Fruit fly (Drosophila melanogaster) whole organism, pupa: ENCODE measurements around the gene CG12105.
A peak's percentile ranks its signal among the peaks of the same experiment; 100 is the strongest.

Experiments used
- CG10348 ChIP-seq: fragments of 200-800 bp; sonication (Bioruptor generic); IDR thresholded peaks from 2 replicates; pipeline ENCODE4 v1.3.6; 2022; ENCODE audit warnings: missing biosample characterization, missing genetic modification characterization
- CG12605 ChIP-seq: fragments of 200-800 bp; sonication (Bioruptor generic); IDR thresholded peaks from 2 replicates; pipeline ENCODE4 v1.3.6; 2022; ENCODE audit warnings: missing biosample characterization, missing genetic modification characterization
- CG13204 ChIP-seq: fragments of 200-800 bp; sonication (Bioruptor generic); optimal IDR thresholded peaks from 2 replicates; lab custom pipeline; 2018; ENCODE audit warnings: missing biosample characterization, mild to moderate bottlenecking, missing genetic modification characterization, moderate library complexity
- CG14655 ChIP-seq: fragments of 200-800 bp; sonication (Bioruptor generic); optimal IDR thresholded peaks from 3 replicates; lab custom pipeline; 2017; ENCODE audit warnings: mild to moderate bottlenecking, missing biosample characterization, missing genetic modification reagents, missing genetic modification characterization
- CG15710 ChIP-seq: fragments of 200-800 bp; sonication (Bioruptor generic); optimal IDR thresholded peaks from 2 replicates; lab custom pipeline; 2018; ENCODE audit warnings: missing biosample characterization, mild to moderate bottlenecking, missing genetic modification characterization, moderate library complexity
- CG17806 ChIP-seq: fragments of 200-800 bp; sonication (Bioruptor generic); optimal IDR thresholded peaks from 2 replicates; lab custom pipeline; 2018; ENCODE audit warnings: missing biosample characterization, mild to moderate bottlenecking, missing genetic modification characterization, moderate library complexity
- CG32121 ChIP-seq: fragments of 200-800 bp; sonication (Bioruptor generic); IDR thresholded peaks from 2 replicates; pipeline ENCODE4 v1.3.6; 2022; ENCODE audit warnings: missing biosample characterization, missing genetic modification characterization
- CG34367 ChIP-seq: fragments of 200-800 bp; sonication (Bioruptor generic); optimal IDR thresholded peaks from 2 replicates; lab custom pipeline; 2018; ENCODE audit warnings: missing biosample characterization, mild to moderate bottlenecking, missing genetic modification characterization
- CG4496 ChIP-seq: fragments of 200-800 bp; sonication (Bioruptor generic); IDR thresholded peaks from 3 replicates; pipeline ENCODE4 v1.3.6; 2022; ENCODE audit warnings: missing biosample characterization, missing genetic modification characterization
- CG8159 ChIP-seq: fragments of 200-800 bp; sonication (Bioruptor generic); optimal IDR thresholded peaks from 3 replicates; lab custom pipeline; 2018; ENCODE audit warnings: missing biosample characterization, mild to moderate bottlenecking, missing genetic modification characterization, moderate library complexity
- CG8301 ChIP-seq: fragments of 200-800 bp; sonication (Bioruptor generic); optimal IDR thresholded peaks from 2 replicates; lab custom pipeline; 2018; ENCODE audit warnings: missing biosample characterization, mild to moderate bottlenecking, missing genetic modification characterization
- CG9948 ChIP-seq: fragments of 200-800 bp; sonication (Bioruptor generic); optimal IDR thresholded peaks from 2 replicates; lab custom pipeline; 2018; ENCODE audit warnings: missing biosample characterization, mild to moderate bottlenecking, missing genetic modification characterization, moderate library complexity
- D1 ChIP-seq: fragments of 200-800 bp; sonication (Bioruptor generic); optimal IDR thresholded peaks from 2 replicates; lab custom pipeline; 2018; ENCODE audit warnings: missing biosample characterization, mild to moderate bottlenecking, missing genetic modification characterization, moderate library complexity
- EcR ChIP-seq: fragments of 200-800 bp; sonication (Bioruptor generic); optimal IDR thresholded peaks from 3 replicates; lab custom pipeline; 2019; ENCODE audit warnings: missing biosample characterization, missing genetic modification characterization, mild to moderate bottlenecking, moderate library complexity, missing genetic modification reagents
- Ets98B ChIP-seq: fragments of 200-800 bp; sonication (Bioruptor generic); IDR thresholded peaks from 2 replicates; pipeline ENCODE4 v1.3.6; 2022; ENCODE audit warnings: missing biosample characterization, missing genetic modification characterization
- Pif1A ChIP-seq: fragments of 200-800 bp; sonication (Bioruptor generic); optimal IDR thresholded peaks from 3 replicates; lab custom pipeline; 2016; ENCODE audit warnings: missing biosample characterization, missing genetic modification characterization
- Pif1B ChIP-seq: fragments of 200-800 bp; sonication (Bioruptor generic); optimal IDR thresholded peaks from 3 replicates; lab custom pipeline; 2016; ENCODE audit warnings: missing biosample characterization, missing genetic modification characterization
- Snoo ChIP-seq: fragments of 200-800 bp; sonication (Bioruptor generic); optimal IDR thresholded peaks from 3 replicates; lab custom pipeline; 2017; ENCODE audit warnings: missing biosample characterization, mild to moderate bottlenecking, missing genetic modification characterization, inconsistent platforms
- fd96Ca ChIP-seq: fragments of 200-800 bp; sonication (Bioruptor generic); IDR thresholded peaks from 3 replicates; pipeline ENCODE4 v1.3.6; 2022; ENCODE audit warnings: missing biosample characterization, missing genetic modification characterization
- gl ChIP-seq: fragments of 200-800 bp; sonication (Bioruptor generic); optimal IDR thresholded peaks from 2 replicates; lab custom pipeline; 2018; ENCODE audit warnings: missing biosample characterization, mild to moderate bottlenecking, missing genetic modification characterization
- rn ChIP-seq: fragments of 200-800 bp; sonication (Bioruptor generic); IDR thresholded peaks from 2 replicates; pipeline ENCODE4 v1.3.6; 2022; ENCODE audit warnings: missing biosample characterization, missing genetic modification characterization

Gene CG12105

DNA sequence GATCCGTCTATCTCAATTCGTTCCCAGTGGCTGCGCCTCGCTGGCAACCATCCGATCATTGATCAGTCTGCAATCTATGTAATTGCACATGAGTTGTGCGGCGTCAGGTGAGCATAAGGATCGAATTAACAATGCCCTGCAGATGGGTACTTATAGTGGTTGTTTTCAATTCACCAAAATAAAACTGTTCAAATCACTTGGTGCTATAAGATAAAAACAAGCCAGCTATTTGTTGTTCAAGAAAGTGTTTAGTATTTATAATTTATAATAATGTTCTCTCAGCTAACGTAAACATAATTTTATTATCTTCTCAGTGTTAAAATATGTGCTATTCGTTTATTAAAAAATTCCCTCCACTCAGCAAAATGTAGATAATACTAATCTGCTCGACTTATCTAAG lies at the start of gene CG12105:
TSS of gene CG12105 (minus strand) at position 101 of the 400 bp plus-strand sequence.
- no peak for TF ChIP-seq CG10348 (GFP tag; lab: Robert Waterston, UW)
- no peak for TF ChIP-seq CG14655
- no peak for TF ChIP-seq fd96Ca (GFP tag; lab: Robert Waterston, UW)
- no peak for TF ChIP-seq CG13204 (GFP tag; lab: Kevin White, UChicago)
- TF ChIP-seq Pif1B (GFP tag; lab: Kevin White, UChicago) = no peak

DNA sequence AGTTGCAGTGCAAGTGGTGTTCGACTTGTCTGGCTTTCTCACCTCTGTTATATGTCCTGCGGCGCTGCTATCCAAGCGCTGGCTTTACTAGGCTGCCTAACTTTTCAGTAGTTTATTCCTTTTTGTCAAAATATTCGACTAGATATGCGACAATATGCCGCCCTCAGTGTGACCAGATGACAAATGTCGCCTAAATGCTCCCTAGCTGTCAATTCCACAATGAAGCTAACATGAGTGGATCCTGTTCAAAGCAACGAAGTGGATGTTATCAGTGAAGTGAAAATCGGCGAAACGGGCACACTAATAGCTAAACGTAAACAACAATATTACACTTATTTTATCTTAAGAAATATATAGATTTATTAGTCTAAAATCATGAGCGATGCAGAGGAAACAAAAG lies 49.3 kb upstream of the CG12105 start, which contains the start of the genes Srrm234 and CG7974:
TSS of gene Srrm234 (minus strand) at position 189 of the 400 bp plus-strand sequence.
TSS of gene CG7974 (plus strand) at position 263 of the 400 bp plus-strand sequence.
- TF ChIP-seq CG34367 = no peak
- no peak for TF ChIP-seq CG14655
- no peak for TF ChIP-seq CG15710
- TF ChIP-seq EcR = no peak
- TF ChIP-seq Pif1B (GFP tag; lab: Kevin White, UChicago) = no peak
- no peak for TF ChIP-seq CG13204 (GFP tag; lab: Kevin White, UChicago)
- no peak for TF ChIP-seq CG12605 (GFP tag; lab: Robert Waterston, UW)
- no peak for TF ChIP-seq CG9948 (tag; lab: Kevin White, UChicago)
- TF ChIP-seq CG8159 = no peak
- no peak for TF ChIP-seq Ets98B
- no peak for TF ChIP-seq Pif1A
- TF ChIP-seq CG17806 = no peak
- no peak for TF ChIP-seq CG4496 (GFP tag; lab: Robert Waterston, UW)
- TF ChIP-seq CG32121 (GFP tag; lab: Robert Waterston, UW) = no peak
- TF ChIP-seq Snoo (tag; lab: Kevin White, UChicago) = no peak
- TF ChIP-seq gl (tag; lab: Kevin White, UChicago) = no peak
- TF ChIP-seq rn (GFP tag; lab: Robert Waterston, UW) = no peak
- no peak for TF ChIP-seq fd96Ca (GFP tag; lab: Robert Waterston, UW)
- TF ChIP-seq CG10348 (GFP tag; lab: Robert Waterston, UW) = no peak
- TF ChIP-seq CG8301 (tag; lab: Kevin White, UChicago) = no peak

DNA sequence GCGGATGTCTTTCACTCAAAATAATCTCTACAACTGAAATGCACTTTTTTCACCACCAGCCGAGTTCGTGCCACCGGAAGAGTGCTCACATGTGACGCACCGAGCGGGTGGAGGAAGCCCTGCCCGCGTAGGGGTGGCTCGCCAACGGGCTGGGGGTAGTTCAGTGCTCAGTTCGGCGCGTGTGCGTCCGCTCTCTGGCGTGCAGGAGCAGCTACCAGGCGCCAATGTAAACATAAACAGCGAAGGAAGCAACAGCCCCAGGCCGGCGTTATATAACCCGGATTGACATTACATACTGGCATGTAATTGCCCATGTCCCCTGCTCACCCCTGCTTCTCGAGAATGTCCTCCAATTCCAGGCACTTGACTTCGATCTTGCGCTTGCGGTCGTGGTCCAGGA lies 48.6 kb upstream of the CG12105 start:
- TF ChIP-seq Pif1A (no peak), fd96Ca (GFP tag; lab: Robert Waterston, UW) (0 out of 3 replicates have a peak, but pooled peaks have one; percentile 17), rn (GFP tag; lab: Robert Waterston, UW) (no peak)

DNA sequence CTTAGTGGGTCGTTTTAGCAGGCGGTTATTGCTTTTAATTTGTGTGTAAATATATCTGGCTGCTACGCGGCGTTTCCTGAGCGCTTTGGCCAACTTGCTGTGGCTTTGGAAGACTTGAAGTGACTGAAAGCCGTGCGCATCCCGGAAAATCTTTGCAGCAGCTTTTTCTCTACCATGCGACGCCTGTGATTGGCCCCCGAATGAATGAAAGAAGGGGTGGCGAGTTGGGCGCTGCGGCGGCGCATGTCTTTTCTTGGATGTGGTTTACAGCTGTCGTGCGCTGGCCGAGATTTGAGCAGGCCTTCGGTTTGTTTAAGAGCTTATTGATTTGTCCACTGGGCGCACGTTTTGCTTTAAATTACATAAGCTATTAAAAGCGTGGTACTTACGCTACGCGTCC lies 47.9 kb upstream of the CG12105 start:
- TF ChIP-seq CG32121 (GFP tag; lab: Robert Waterston, UW) (no peak), rn (GFP tag; lab: Robert Waterston, UW) (no peak), CG8301 (tag; lab: Kevin White, UChicago) (no peak), gl (tag; lab: Kevin White, UChicago) (no peak), CG13204 (GFP tag; lab: Kevin White, UChicago) (no peak), CG4496 (GFP tag; lab: Robert Waterston, UW) (no peak), CG9948 (tag; lab: Kevin White, UChicago) (no peak), Snoo (tag; lab: Kevin White, UChicago) (no peak), CG14655 (no peak), D1 (tag; lab: Kevin White, UChicago) (no peak), CG10348 (GFP tag; lab: Robert Waterston, UW) (no peak), CG12605 (GFP tag; lab: Robert Waterston, UW) (no peak), fd96Ca (GFP tag; lab: Robert Waterston, UW) (no peak), EcR (no peak), Pif1B (GFP tag; lab: Kevin White, UChicago) (no peak), CG15710 (no peak), CG8159 (no peak), CG17806 (no peak), CG34367 (no peak)

DNA sequence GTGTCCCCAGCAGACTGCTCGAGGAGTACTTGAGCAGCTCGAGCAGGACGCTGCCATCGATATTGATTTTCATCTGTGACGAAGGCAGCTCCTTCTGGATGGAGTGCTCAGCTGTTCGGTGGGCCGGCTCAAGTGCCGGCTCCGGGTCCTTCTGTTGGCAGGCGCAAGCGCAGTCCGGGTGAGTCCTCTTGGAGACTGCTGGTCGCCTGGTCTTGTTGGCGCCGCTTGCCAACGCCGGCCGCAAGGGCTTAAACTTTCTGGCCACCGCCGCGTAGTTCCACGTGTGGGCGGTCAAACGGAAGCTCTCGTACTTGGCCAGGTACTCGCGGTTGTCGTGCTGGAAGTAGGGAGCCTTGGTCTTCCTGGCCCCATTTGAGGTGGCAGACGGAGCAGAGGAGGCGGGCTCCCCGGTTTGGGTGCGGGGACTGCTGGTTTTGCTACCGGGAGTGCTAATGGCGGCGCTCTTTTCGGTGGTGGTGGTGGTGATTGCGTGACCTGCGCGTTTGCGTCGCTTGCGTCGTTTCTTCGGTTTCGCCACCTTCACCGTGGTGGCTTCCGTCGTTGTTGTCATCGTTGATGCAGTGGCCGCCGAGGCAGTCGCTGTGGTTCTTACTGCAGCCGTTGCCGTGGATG lies 46.3 kb upstream of the CG12105 start:
- TF ChIP-seq CG13204 (GFP tag; lab: Kevin White, UChicago) (peak; percentile 28), CG10348 (GFP tag; lab: Robert Waterston, UW) (no peak)

DNA sequence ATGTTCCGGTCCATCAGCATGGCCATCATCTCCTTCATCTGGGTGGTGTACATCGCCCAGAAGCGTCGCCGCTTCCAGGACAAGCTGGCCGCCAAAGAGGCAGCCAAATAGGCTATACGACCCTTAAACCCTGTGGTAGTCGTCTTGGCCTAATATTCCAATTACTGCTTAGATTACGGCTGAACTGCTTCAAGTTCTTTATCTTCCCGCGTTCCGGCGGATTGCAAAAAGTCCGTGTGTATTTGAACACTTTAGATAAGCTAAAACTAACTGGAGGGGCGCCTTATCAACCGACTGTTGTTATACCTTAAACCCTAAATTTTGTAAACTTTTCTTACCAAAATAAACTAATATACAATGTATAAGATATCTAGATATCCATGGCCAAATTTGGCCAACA lies 38.2 kb upstream of the CG12105 start:
- TF ChIP-seq CG4496 (GFP tag; lab: Robert Waterston, UW) = no peak
- TF ChIP-seq CG9948 (tag; lab: Kevin White, UChicago) = no peak
- TF ChIP-seq CG34367 = no peak
- TF ChIP-seq Pif1A = no peak
- TF ChIP-seq CG14655 = no peak
- TF ChIP-seq CG10348 (GFP tag; lab: Robert Waterston, UW) = no peak
- TF ChIP-seq CG17806 = no peak
- TF ChIP-seq CG8301 (tag; lab: Kevin White, UChicago) = no peak
- TF ChIP-seq CG8159 = no peak

DNA sequence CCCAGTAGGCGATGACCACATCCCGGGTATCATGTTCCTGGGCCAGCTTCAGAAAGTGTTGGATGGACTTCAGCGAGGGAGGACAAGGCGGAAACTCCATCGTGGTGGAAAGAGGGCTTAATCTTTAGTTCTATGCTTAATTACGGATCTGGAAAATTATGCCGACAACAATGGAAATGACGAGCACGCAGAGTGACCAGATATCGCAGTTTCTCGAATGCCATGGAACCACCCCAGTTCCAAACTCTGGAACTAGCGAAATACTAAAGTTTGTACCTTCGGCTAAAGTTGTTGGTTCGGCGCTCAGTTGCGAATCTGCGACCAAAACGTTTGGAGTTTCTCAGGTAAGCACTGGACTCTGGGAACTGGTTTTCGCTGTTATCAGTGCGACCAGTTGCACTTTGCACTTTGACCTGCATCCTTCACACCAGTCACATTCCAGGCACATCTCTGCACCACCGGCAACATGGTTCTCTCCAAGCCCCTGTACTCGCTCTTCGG lies 37.1 kb upstream of the CG12105 start, which contains the start of the genes CG7970 and Vta1:
TSS of gene CG7970 (plus strand) at position 51 of the 501 bp plus-strand sequence.
TSS of gene Vta1 (minus strand) at position 201 of the 501 bp plus-strand sequence.
- TF ChIP-seq fd96Ca (GFP tag; lab: Robert Waterston, UW) (no peak), CG32121 (GFP tag; lab: Robert Waterston, UW) (peak; percentile 63; the same call in 1 of the 2 replicates), D1 (tag; lab: Kevin White, UChicago) (no peak), CG10348 (GFP tag; lab: Robert Waterston, UW) (no peak), EcR (no peak), CG17806 (no peak), Ets98B (peak; percentile 77), rn (GFP tag; lab: Robert Waterston, UW) (no peak), gl (tag; lab: Kevin White, UChicago) (peak; percentile 88), CG4496 (GFP tag; lab: Robert Waterston, UW) (peak; percentile 78), CG15710 (peak; percentile 45), CG12605 (GFP tag; lab: Robert Waterston, UW) (peak; percentile 88), Snoo (tag; lab: Kevin White, UChicago) (no peak), Pif1A (no peak), CG13204 (GFP tag; lab: Kevin White, UChicago) (no peak), CG8301 (tag; lab: Kevin White, UChicago) (no peak), CG9948 (tag; lab: Kevin White, UChicago) (no peak), CG34367 (peak; percentile 36), CG14655 (no peak), CG8159 (no peak), Pif1B (GFP tag; lab: Kevin White, UChicago) (no peak)
